Fruit fly (Drosophila melanogaster) whole organism, embryonic: ENCODE data around the gene CG42340.

Experiments used
- Atf6 ChIP-seq: fragments of 200-800 bp; sonication (Bioruptor generic); IDR thresholded peaks from 2 replicates; pipeline ENCODE4 v1.3.6; 2022; ENCODE audit warnings: missing biosample characterization, missing genetic modification characterization
- CG10462 ChIP-seq: fragments of 200-800 bp; sonication (Bioruptor generic); optimal IDR thresholded peaks from 2 replicates; lab custom pipeline; 2016; ENCODE audit warnings: missing biosample characterization, missing genetic modification characterization
- CG11696 ChIP-seq: fragments of 200-800 bp; sonication (Bioruptor generic); IDR thresholded peaks from 2 replicates; pipeline ENCODE4 v1.3.6; 2022; ENCODE audit warnings: missing biosample characterization, missing genetic modification characterization
- CG12155 ChIP-seq: fragments of 200-800 bp; sonication (Bioruptor generic); optimal IDR thresholded peaks from 3 replicates; lab custom pipeline; 2016; ENCODE audit warnings: missing biosample characterization, missing genetic modification characterization
- CG13424 ChIP-seq: fragments of 200-800 bp; sonication (Bioruptor generic); optimal IDR thresholded peaks from 2 replicates; lab custom pipeline; 2019; ENCODE audit warnings: missing biosample characterization, mild to moderate bottlenecking, missing genetic modification characterization, moderate library complexity
- CG14441 ChIP-seq: fragments of 200-800 bp; sonication (Bioruptor generic); IDR thresholded peaks from 2 replicates; pipeline ENCODE4 v1.3.6; 2022; ENCODE audit warnings: missing biosample characterization, missing genetic modification characterization
- CG15514 ChIP-seq: fragments of 200-800 bp; sonication (Bioruptor generic); optimal IDR thresholded peaks from 3 replicates; lab custom pipeline; 2017; ENCODE audit warnings: missing biosample characterization, missing genetic modification characterization, mild to moderate bottlenecking, moderate library complexity, missing genetic modification reagents
- CG17829 ChIP-seq: fragments of 200-800 bp; optimal IDR thresholded peaks from 2 replicates; lab custom pipeline; 2019; ENCODE audit warnings: missing biosample characterization, mild to moderate bottlenecking, missing genetic modification characterization, moderate library complexity
- CG2889 ChIP-seq: fragments of 200-800 bp; sonication (Bioruptor generic); IDR thresholded peaks from 3 replicates; pipeline ENCODE4 v1.3.6; 2022; ENCODE audit warnings: missing biosample characterization, missing genetic modification characterization
- CG34376 ChIP-seq: fragments of 200-800 bp; sonication (Bioruptor generic); optimal IDR thresholded peaks from 2 replicates; lab custom pipeline; 2018; ENCODE audit warnings: missing biosample characterization, mild to moderate bottlenecking, missing genetic modification characterization
- CG7357 ChIP-seq: fragments of 200-800 bp; sonication (Bioruptor generic); IDR thresholded peaks from 3 replicates; pipeline ENCODE4 v1.3.6; 2022; ENCODE audit warnings: missing biosample characterization, missing genetic modification characterization
- CG7928 ChIP-seq: fragments of 200-800 bp; sonication (Bioruptor generic); optimal IDR thresholded peaks from 2 replicates; lab custom pipeline; 2017; ENCODE audit warnings: missing biosample characterization, mild to moderate bottlenecking, missing genetic modification characterization
- CG8388 ChIP-seq: fragments of 200-800 bp; sonication (Bioruptor generic); optimal IDR thresholded peaks from 2 replicates; lab custom pipeline; 2019; ENCODE audit warnings: missing biosample characterization, mild to moderate bottlenecking, missing genetic modification characterization, moderate library complexity
- CG9817 ChIP-seq: fragments of 200-800 bp; sonication (Bioruptor generic); optimal IDR thresholded peaks from 2 replicates; lab custom pipeline; 2018; ENCODE audit warnings: missing biosample characterization, mild to moderate bottlenecking, missing genetic modification characterization, moderate library complexity
- CkIIα-i1 ChIP-seq: fragments of 200-800 bp; sonication (Bioruptor generic); IDR thresholded peaks from 2 replicates; pipeline ENCODE4 v1.3.6; 2022; ENCODE audit warnings: missing biosample characterization, missing genetic modification characterization
- Dref ChIP-seq: fragments of 200-800 bp; sonication (Bioruptor generic); IDR thresholded peaks from 2 replicates; pipeline ENCODE4 v1.3.6; 2022; ENCODE audit warnings: missing biosample characterization, missing genetic modification characterization
- ERR ChIP-seq: fragments of 200-800 bp; sonication (Bioruptor generic); optimal IDR thresholded peaks from 2 replicates; lab custom pipeline; 2016; ENCODE audit warnings: missing biosample characterization, missing genetic modification characterization
- Gug ChIP-seq: fragments of 200-800 bp; sonication (Bioruptor generic); IDR thresholded peaks from 4 replicates; pipeline ENCODE4 v1.3.6; 2022; ENCODE audit warnings: missing biosample characterization, missing genetic modification characterization
- Hand ChIP-seq: fragments of 200-800 bp; sonication (Bioruptor generic); optimal IDR thresholded peaks from 2 replicates; lab custom pipeline; 2017; ENCODE audit warnings: mild to moderate bottlenecking, missing biosample characterization, missing genetic modification reagents, missing genetic modification characterization
- HmgZ ChIP-seq: fragments of 200-800 bp; sonication (Bioruptor generic); optimal IDR thresholded peaks from 2 replicates; lab custom pipeline; 2018; ENCODE audit warnings: missing biosample characterization, mild to moderate bottlenecking, missing genetic modification characterization
- Hr51 ChIP-seq, 2 experiments: fragments of 200-800 bp; sonication (Bioruptor generic); optimal IDR thresholded peaks; 2 replicates in 1 of 2; 3 replicates in 1 of 2; lab custom pipeline; 2016 to 2018; ENCODE audit warnings: missing biosample characterization in 2 of 2, missing genetic modification characterization in 2 of 2, mild to moderate bottlenecking in 1 of 2, moderate library complexity in 1 of 2
- Lpt ChIP-seq: fragments of >200 bp; optimal IDR thresholded peaks from 2 replicates; lab custom pipeline; 2018; ENCODE audit warnings: missing biosample characterization, missing genetic modification characterization
- MTF-1 ChIP-seq: fragments of 200-800 bp; sonication (Bioruptor generic); optimal IDR thresholded peaks from 2 replicates; lab custom pipeline; 2018; ENCODE audit warnings: missing biosample characterization, mild to moderate bottlenecking, missing genetic modification characterization, borderline replicate concordance
- Mad ChIP-seq: fragments of 200-800 bp; sonication (Bioruptor generic); optimal IDR thresholded peaks from 2 replicates; lab custom pipeline; 2016; ENCODE audit warnings: missing biosample characterization, missing genetic modification characterization
- NC2β ChIP-seq: fragments of 200-800 bp; sonication (Bioruptor generic); optimal IDR thresholded peaks from 2 replicates; lab custom pipeline; 2016; ENCODE audit warnings: missing biosample characterization, missing genetic modification characterization
- Neu2 ChIP-seq: fragments of 200-800 bp; sonication (Bioruptor generic); optimal IDR thresholded peaks from 3 replicates; lab custom pipeline; 2016; ENCODE audit warnings: missing biosample characterization, missing genetic modification characterization, borderline replicate concordance
- Oaz ChIP-seq: fragments of 200-800 bp; sonication (Bioruptor generic); IDR thresholded peaks from 2 replicates; pipeline ENCODE4 v1.3.6; 2022; ENCODE audit warnings: missing biosample characterization, missing genetic modification characterization
- Pdp1 ChIP-seq, 2 experiments: fragments of 200-800 bp; sonication (Bioruptor generic); optimal IDR thresholded peaks; 3 replicates each; lab custom pipeline; 2016; ENCODE audit warnings: missing biosample characterization in 2 of 2, missing genetic modification characterization in 2 of 2, mild to moderate bottlenecking in 1 of 2, moderate library complexity in 1 of 2
- Tbp ChIP-seq: fragments of >200 bp; optimal IDR thresholded peaks from 2 replicates; lab custom pipeline; 2018; ENCODE audit warnings: missing biosample characterization, missing genetic modification characterization
- Trl ChIP-seq, 3 experiments: fragments of >200 bp in 2 of 3; fragments of 200-800 bp in 1 of 3; sonication (Bioruptor generic) in 1 of 3; optimal IDR thresholded peaks; 2 replicates in 1 of 3; 3 replicates in 2 of 3; lab custom pipeline; 2016 to 2017; ENCODE audit warnings: missing biosample characterization in 1 of 3, missing genetic modification characterization in 1 of 3
- az2 ChIP-seq: fragments of 200-800 bp; sonication (Bioruptor generic); optimal IDR thresholded peaks from 3 replicates; lab custom pipeline; 2016; ENCODE audit warnings: missing biosample characterization, missing genetic modification characterization
- br ChIP-seq: fragments of >200 bp; optimal IDR thresholded peaks from 2 replicates; lab custom pipeline; 2017
- cad ChIP-seq: fragments of >200 bp; optimal IDR thresholded peaks from 2 replicates; lab custom pipeline; 2017; ENCODE audit warnings: missing biosample characterization, missing genetic modification characterization
- crp ChIP-seq, 2 experiments: fragments of 200-800 bp; sonication (Bioruptor generic); optimal IDR thresholded peaks; 2 replicates in 1 of 2; 3 replicates in 1 of 2; lab custom pipeline; 2017; ENCODE audit warnings: missing biosample characterization in 2 of 2, missing genetic modification characterization in 2 of 2, mild to moderate bottlenecking in 1 of 2, moderate library complexity in 1 of 2
- disco-r ChIP-seq: fragments of 200-800 bp; sonication (Bioruptor generic); optimal IDR thresholded peaks from 2 replicates; lab custom pipeline; 2016; ENCODE audit warnings: missing biosample characterization, missing genetic modification characterization
- dm ChIP-seq: fragments of 200-800 bp; sonication (Bioruptor generic); optimal IDR thresholded peaks from 3 replicates; lab custom pipeline; 2016; ENCODE audit warnings: missing biosample characterization, missing genetic modification characterization
- dmrt99B ChIP-seq: fragments of 200-800 bp; sonication (Bioruptor generic); optimal IDR thresholded peaks from 2 replicates; lab custom pipeline; 2018; ENCODE audit warnings: missing biosample characterization, mild to moderate bottlenecking, missing genetic modification characterization, moderate library complexity
- fd102C ChIP-seq: fragments of 200-800 bp; sonication (Bioruptor generic); optimal IDR thresholded peaks from 2 replicates; lab custom pipeline; 2018; ENCODE audit warnings: missing biosample characterization, mild to moderate bottlenecking, missing genetic modification characterization, moderate library complexity
- fd3F ChIP-seq: fragments of 200-800 bp; sonication (Bioruptor generic); optimal IDR thresholded peaks from 2 replicates; lab custom pipeline; 2018; ENCODE audit warnings: missing biosample characterization, mild to moderate bottlenecking, missing genetic modification characterization, moderate library complexity
- fu2 ChIP-seq: fragments of 200-800 bp; sonication (Bioruptor generic); optimal IDR thresholded peaks from 2 replicates; lab custom pipeline; 2016; ENCODE audit warnings: missing biosample characterization, missing genetic modification characterization
- gcm ChIP-seq: fragments of 200-800 bp; sonication (Bioruptor generic); optimal IDR thresholded peaks from 2 replicates; lab custom pipeline; 2019; ENCODE audit warnings: missing biosample characterization, mild to moderate bottlenecking, missing genetic modification characterization, moderate library complexity
- hbn ChIP-seq: fragments of 200-800 bp; sonication (Bioruptor generic); IDR thresholded peaks from 2 replicates; pipeline ENCODE4 v1.3.6; 2022; ENCODE audit warnings: missing biosample characterization, missing genetic modification characterization; ENCODE audit not compliant: partially characterized antibody
- hkb ChIP-seq, 2 experiments: fragments of 200-800 bp in 1 of 2; fragments of >200 bp in 1 of 2; sonication (Bioruptor generic) in 1 of 2; IDR thresholded peaks in 1 of 2; optimal IDR thresholded peaks in 1 of 2; 2 replicates each; pipeline versions ENCODE4 v1.3.6 to Lab custom; 2017 to 2022; ENCODE audit warnings: missing biosample characterization in 1 of 2, missing genetic modification characterization in 1 of 2
- hth ChIP-seq: fragments of >200 bp; optimal IDR thresholded peaks from 2 replicates; lab custom pipeline; 2017; ENCODE audit warnings: inconsistent platforms
- knrl ChIP-seq: fragments of 200-800 bp; sonication (Bioruptor generic); IDR thresholded peaks from 3 replicates; pipeline ENCODE4 v1.3.6; 2022; ENCODE audit warnings: missing biosample characterization, missing genetic modification characterization; ENCODE audit not compliant: partially characterized antibody
- nau ChIP-seq: fragments of 200-800 bp; sonication (Bioruptor generic); optimal IDR thresholded peaks from 3 replicates; lab custom pipeline; 2017; ENCODE audit warnings: missing biosample characterization, mild to moderate bottlenecking, missing genetic modification characterization, missing genetic modification reagents
- nmo ChIP-seq: fragments of 200-800 bp; sonication (Bioruptor generic); optimal IDR thresholded peaks from 2 replicates; lab custom pipeline; 2018; ENCODE audit warnings: missing biosample characterization, mild to moderate bottlenecking, missing genetic modification characterization, moderate library complexity
- pros ChIP-seq: fragments of 200-800 bp; sonication (Bioruptor generic); optimal IDR thresholded peaks from 3 replicates; lab custom pipeline; 2019; ENCODE audit warnings: missing biosample characterization, mild to moderate bottlenecking, missing genetic modification characterization, moderate library complexity
- sd ChIP-seq: fragments of 200-800 bp; sonication (Bioruptor generic); optimal IDR thresholded peaks from 3 replicates; lab custom pipeline; 2018; ENCODE audit warnings: missing biosample characterization, mild to moderate bottlenecking, missing genetic modification characterization, moderate library complexity
- sim ChIP-seq: fragments of 200-800 bp; sonication (Bioruptor generic); IDR thresholded peaks from 2 replicates; pipeline ENCODE4 v1.3.6; 2022; ENCODE audit warnings: missing biosample characterization, missing genetic modification characterization
- twi ChIP-seq: fragments of 200-800 bp; optimal IDR thresholded peaks from 2 replicates; lab custom pipeline; 2019; ENCODE audit warnings: missing biosample characterization, mild to moderate bottlenecking, missing genetic modification characterization, moderate library complexity

CG42340 gene

dm6 chrX:6376748-6377147 lies 147.4 kb downstream of the CG42340 start (continued):
- no peak for TF ChIP-seq Trl (optimal IDR thresholded peaks at IDR 0.05; lab: Kevin White, UChicago)
- TF ChIP-seq Trl (GFP tag; optimal IDR thresholded peaks at IDR 0.05; lab: Kevin White, UChicago) = no peak
- peak in 1 of 2 experiments; percentile 19 for TF ChIP-seq Pdp1 (GFP tag; optimal IDR thresholded peaks at IDR 0.05; lab: Kevin White, UChicago)
- TF ChIP-seq Neu2 (GFP tag; lab: Kevin White, UChicago) = no peak
- TF ChIP-seq CG7928 (GFP tag; lab: Kevin White, UChicago) = no peak
- TF ChIP-seq CG34376 (GFP tag; lab: Kevin White, UChicago) = no peak
- TF ChIP-seq MTF-1 (GFP tag; lab: Kevin White, UChicago) = no peak
- no peak for TF ChIP-seq nau (GFP tag; lab: Kevin White, UChicago)
- TF ChIP-seq NC2β = no peak
- no peak for TF ChIP-seq CG15514 (GFP tag; lab: Kevin White, UChicago)
- no peak for TF ChIP-seq br (lab: Kevin White, UChicago)
- peak in 1 of 2 experiments; percentile 24 for TF ChIP-seq Hr51 (GFP tag; optimal IDR thresholded peaks at IDR 0.05; lab: Kevin White, UChicago)
- TF ChIP-seq sim (GFP tag; lab: Robert Waterston, UW) = no peak
- TF ChIP-seq CG11696 (GFP tag; lab: Robert Waterston, UW) = no peak
- TF ChIP-seq fd3F (GFP tag; lab: Kevin White, UChicago) = no peak
- TF ChIP-seq CG13424 = peak; percentile 15
- TF ChIP-seq az2 (GFP tag; lab: Kevin White, UChicago) = no peak
- TF ChIP-seq Dref (GFP tag; lab: Robert Waterston, UW) = no peak
- no peak for TF ChIP-seq Tbp
- peak; percentile 52 for TF ChIP-seq dmrt99B (tag; lab: Kevin White, UChicago)
- no peak for TF ChIP-seq Mad (GFP tag; lab: Kevin White, UChicago)
- no peak for TF ChIP-seq dm (GFP tag; lab: Kevin White, UChicago)
- TF ChIP-seq knrl (GFP tag; lab: Robert Waterston, UW) = no peak
- no peak for TF ChIP-seq Lpt (GFP tag; lab: Kevin White, UChicago)
- TF ChIP-seq Hand (GFP tag; lab: Kevin White, UChicago) = no peak
- peak; percentile 27; the same call in 1 of the 2 replicates for TF ChIP-seq Atf6 (GFP tag; lab: Robert Waterston, UW)
- TF ChIP-seq CG9817 (tag; lab: Kevin White, UChicago) = no peak
- no peak for TF ChIP-seq gcm (GFP tag; lab: Kevin White, UChicago)
- no peak for TF ChIP-seq hkb (optimal IDR thresholded peaks at IDR 0.05; lab: Kevin White, UChicago)
- no peak for TF ChIP-seq hkb (GFP tag; IDR thresholded peaks at IDR 0.05; lab: Robert Waterston, UW)
- no peak for TF ChIP-seq CG2889
- no peak for TF ChIP-seq CG14441 (GFP tag; lab: Robert Waterston, UW)
- no peak for TF ChIP-seq Gug (GFP tag; lab: Robert Waterston, UW)
- TF ChIP-seq CkIIα-i1 (GFP tag; lab: Robert Waterston, UW) = no peak
- no peak for TF ChIP-seq ERR (GFP tag; lab: Kevin White, UChicago)
- TF ChIP-seq crp (GFP tag; optimal IDR thresholded peaks at IDR 0.05; lab: Kevin White, UChicago) = no peak
- TF ChIP-seq cad (GFP tag; lab: Kevin White, UChicago) = no peak
- no peak for TF ChIP-seq fd102C (GFP tag; lab: Kevin White, UChicago)
- TF ChIP-seq hbn (GFP tag; lab: Robert Waterston, UW) = no peak
- no peak for TF ChIP-seq hth (lab: Kevin White, UChicago)
- no peak for TF ChIP-seq fu2 (GFP tag; lab: Kevin White, UChicago)
- TF ChIP-seq nmo (GFP tag; lab: Kevin White, UChicago) = peak; percentile 27
- TF ChIP-seq HmgZ (tag; lab: Kevin White, UChicago) = no peak
- no peak for TF ChIP-seq CG12155
- TF ChIP-seq CG8388 (GFP tag; lab: Kevin White, UChicago) = no peak
- TF ChIP-seq CG17829 (tag; lab: Kevin White, UChicago) = no peak
- TF ChIP-seq Oaz = no peak
- TF ChIP-seq CG7357 (GFP tag; lab: Robert Waterston, UW) = no peak
- TF ChIP-seq disco-r (GFP tag; lab: Kevin White, UChicago) = no peak
- no peak for TF ChIP-seq CG10462 (GFP tag; lab: Kevin White, UChicago)
- TF ChIP-seq sd = no peak
- no peak for TF ChIP-seq twi
- TF ChIP-seq pros (GFP tag; lab: Kevin White, UChicago) = no peak
